Fruit fly (Drosophila melanogaster) whole organism, pupa: ENCODE measurements around the gene mrva.

Experiments used
- CG10348 ChIP-seq: fragments of 200-800 bp; sonication (Bioruptor generic); IDR thresholded peaks from 2 replicates; pipeline ENCODE4 v1.3.6; 2022; ENCODE audit warnings: missing biosample characterization, missing genetic modification characterization
- CG12605 ChIP-seq: fragments of 200-800 bp; sonication (Bioruptor generic); IDR thresholded peaks from 2 replicates; pipeline ENCODE4 v1.3.6; 2022; ENCODE audit warnings: missing biosample characterization, missing genetic modification characterization
- CG13204 ChIP-seq: fragments of 200-800 bp; sonication (Bioruptor generic); optimal IDR thresholded peaks from 2 replicates; lab custom pipeline; 2018; ENCODE audit warnings: missing biosample characterization, mild to moderate bottlenecking, missing genetic modification characterization, moderate library complexity
- CG14655 ChIP-seq: fragments of 200-800 bp; sonication (Bioruptor generic); optimal IDR thresholded peaks from 3 replicates; lab custom pipeline; 2017; ENCODE audit warnings: mild to moderate bottlenecking, missing biosample characterization, missing genetic modification reagents, missing genetic modification characterization
- CG15710 ChIP-seq: fragments of 200-800 bp; sonication (Bioruptor generic); optimal IDR thresholded peaks from 2 replicates; lab custom pipeline; 2018; ENCODE audit warnings: missing biosample characterization, mild to moderate bottlenecking, missing genetic modification characterization, moderate library complexity
- CG17806 ChIP-seq: fragments of 200-800 bp; sonication (Bioruptor generic); optimal IDR thresholded peaks from 2 replicates; lab custom pipeline; 2018; ENCODE audit warnings: missing biosample characterization, mild to moderate bottlenecking, missing genetic modification characterization, moderate library complexity
- CG32121 ChIP-seq: fragments of 200-800 bp; sonication (Bioruptor generic); IDR thresholded peaks from 2 replicates; pipeline ENCODE4 v1.3.6; 2022; ENCODE audit warnings: missing biosample characterization, missing genetic modification characterization
- CG34367 ChIP-seq: fragments of 200-800 bp; sonication (Bioruptor generic); optimal IDR thresholded peaks from 2 replicates; lab custom pipeline; 2018; ENCODE audit warnings: missing biosample characterization, mild to moderate bottlenecking, missing genetic modification characterization
- CG4496 ChIP-seq: fragments of 200-800 bp; sonication (Bioruptor generic); IDR thresholded peaks from 3 replicates; pipeline ENCODE4 v1.3.6; 2022; ENCODE audit warnings: missing biosample characterization, missing genetic modification characterization
- CG8159 ChIP-seq: fragments of 200-800 bp; sonication (Bioruptor generic); optimal IDR thresholded peaks from 3 replicates; lab custom pipeline; 2018; ENCODE audit warnings: missing biosample characterization, mild to moderate bottlenecking, missing genetic modification characterization, moderate library complexity
- CG8301 ChIP-seq: fragments of 200-800 bp; sonication (Bioruptor generic); optimal IDR thresholded peaks from 2 replicates; lab custom pipeline; 2018; ENCODE audit warnings: missing biosample characterization, mild to moderate bottlenecking, missing genetic modification characterization
- CG9948 ChIP-seq: fragments of 200-800 bp; sonication (Bioruptor generic); optimal IDR thresholded peaks from 2 replicates; lab custom pipeline; 2018; ENCODE audit warnings: missing biosample characterization, mild to moderate bottlenecking, missing genetic modification characterization, moderate library complexity
- D1 ChIP-seq: fragments of 200-800 bp; sonication (Bioruptor generic); optimal IDR thresholded peaks from 2 replicates; lab custom pipeline; 2018; ENCODE audit warnings: missing biosample characterization, mild to moderate bottlenecking, missing genetic modification characterization, moderate library complexity
- EcR ChIP-seq: fragments of 200-800 bp; sonication (Bioruptor generic); optimal IDR thresholded peaks from 3 replicates; lab custom pipeline; 2019; ENCODE audit warnings: missing biosample characterization, missing genetic modification characterization, mild to moderate bottlenecking, moderate library complexity, missing genetic modification reagents
- Ets98B ChIP-seq: fragments of 200-800 bp; sonication (Bioruptor generic); IDR thresholded peaks from 2 replicates; pipeline ENCODE4 v1.3.6; 2022; ENCODE audit warnings: missing biosample characterization, missing genetic modification characterization
- Pif1A ChIP-seq: fragments of 200-800 bp; sonication (Bioruptor generic); optimal IDR thresholded peaks from 3 replicates; lab custom pipeline; 2016; ENCODE audit warnings: missing biosample characterization, missing genetic modification characterization
- Pif1B ChIP-seq: fragments of 200-800 bp; sonication (Bioruptor generic); optimal IDR thresholded peaks from 3 replicates; lab custom pipeline; 2016; ENCODE audit warnings: missing biosample characterization, missing genetic modification characterization
- Snoo ChIP-seq: fragments of 200-800 bp; sonication (Bioruptor generic); optimal IDR thresholded peaks from 3 replicates; lab custom pipeline; 2017; ENCODE audit warnings: missing biosample characterization, mild to moderate bottlenecking, missing genetic modification characterization, inconsistent platforms
- fd96Ca ChIP-seq: fragments of 200-800 bp; sonication (Bioruptor generic); IDR thresholded peaks from 3 replicates; pipeline ENCODE4 v1.3.6; 2022; ENCODE audit warnings: missing biosample characterization, missing genetic modification characterization
- gl ChIP-seq: fragments of 200-800 bp; sonication (Bioruptor generic); optimal IDR thresholded peaks from 2 replicates; lab custom pipeline; 2018; ENCODE audit warnings: missing biosample characterization, mild to moderate bottlenecking, missing genetic modification characterization
- rn ChIP-seq: fragments of 200-800 bp; sonication (Bioruptor generic); IDR thresholded peaks from 2 replicates; pipeline ENCODE4 v1.3.6; 2022; ENCODE audit warnings: missing biosample characterization, missing genetic modification characterization

The mrva gene

dm6 chr3L:7328567-7329253 lies at the start of gene mrva, which contains the start of the genes CG42307 and mus312:
Gene mrva (minus strand): TSS chr3L:7328842.
Gene CG42307 (plus strand): TSS chr3L:7329132.
Gene mus312 (plus strand): TSS chr3L:7329132.
- TF ChIP-seq CG32121 (peak; percentile 79), CG34367 (tag; lab: Kevin White, UChicago) (peak; percentile 73), CG10348 (no peak), CG8301 (no peak), CG8159 (tag; lab: Kevin White, UChicago) (peak; percentile 89), CG12605 (GFP tag; lab: Robert Waterston, UW) (peak; percentile 51; the same call in 1 of the 2 replicates), CG15710 (tag; lab: Kevin White, UChicago) (peak; percentile 90), Ets98B (GFP tag; lab: Robert Waterston, UW) (peak; percentile 57), gl (tag; lab: Kevin White, UChicago) (no peak), Pif1B (GFP tag; lab: Kevin White, UChicago) (no peak), CG9948 (tag; lab: Kevin White, UChicago) (peak; percentile 80), CG13204 (GFP tag; lab: Kevin White, UChicago) (no peak), Snoo (peak; percentile 82), fd96Ca (GFP tag; lab: Robert Waterston, UW) (peak; percentile 23; the same call in 1 of the 3 replicates), EcR (peak; percentile 70), CG4496 (GFP tag; lab: Robert Waterston, UW) (peak; percentile 82), rn (GFP tag; lab: Robert Waterston, UW) (no peak), CG14655 (GFP tag; lab: Kevin White, UChicago) (no peak), D1 (tag; lab: Kevin White, UChicago) (no peak), CG17806 (tag; lab: Kevin White, UChicago) (peak; percentile 83), Pif1A (no peak)

dm6 chr3L:7376830-7377229 lies 48.2 kb upstream of the mrva start:
- no peak for TF ChIP-seq Pif1B (GFP tag; lab: Kevin White, UChicago)
- TF ChIP-seq Ets98B (GFP tag; lab: Robert Waterston, UW): no peak
- TF ChIP-seq CG4496 (GFP tag; lab: Robert Waterston, UW): no peak
- no peak for TF ChIP-seq Pif1A
- no peak for TF ChIP-seq CG8159 (tag; lab: Kevin White, UChicago)
- TF ChIP-seq CG10348: no peak
- TF ChIP-seq CG17806 (tag; lab: Kevin White, UChicago): no peak
- TF ChIP-seq CG8301: no peak
- no peak for TF ChIP-seq D1 (tag; lab: Kevin White, UChicago)

dm6 chr3L:7376151-7376550 lies 47.5 kb upstream of the mrva start:
- no peak for TF ChIP-seq Pif1B (GFP tag; lab: Kevin White, UChicago)
- no peak for TF ChIP-seq CG32121
- TF ChIP-seq fd96Ca (GFP tag; lab: Robert Waterston, UW): no peak
- no peak for TF ChIP-seq CG10348
- TF ChIP-seq D1 (tag; lab: Kevin White, UChicago): no peak
- TF ChIP-seq CG12605 (GFP tag; lab: Robert Waterston, UW): no peak
- TF ChIP-seq gl (tag; lab: Kevin White, UChicago): no peak
- no peak for TF ChIP-seq EcR
- no peak for TF ChIP-seq CG8301
- TF ChIP-seq rn (GFP tag; lab: Robert Waterston, UW): no peak
- TF ChIP-seq CG34367 (tag; lab: Kevin White, UChicago): no peak
- TF ChIP-seq CG17806 (tag; lab: Kevin White, UChicago): no peak
- no peak for TF ChIP-seq CG8159 (tag; lab: Kevin White, UChicago)
- no peak for TF ChIP-seq CG4496 (GFP tag; lab: Robert Waterston, UW)
- no peak for TF ChIP-seq CG14655 (GFP tag; lab: Kevin White, UChicago)
- no peak for TF ChIP-seq Ets98B (GFP tag; lab: Robert Waterston, UW)
- no peak for TF ChIP-seq CG9948 (tag; lab: Kevin White, UChicago)
- no peak for TF ChIP-seq CG13204 (GFP tag; lab: Kevin White, UChicago)
- TF ChIP-seq Snoo: no peak
- TF ChIP-seq CG15710 (tag; lab: Kevin White, UChicago): no peak

dm6 chr3L:7371290-7371689 lies 42.6 kb upstream of the mrva start:
- no peak for TF ChIP-seq EcR
- TF ChIP-seq CG4496 (GFP tag; lab: Robert Waterston, UW): 0 out of 3 replicates have a peak, but pooled peaks have one; percentile 25

dm6 chr3L:7370231-7370882 lies 41.7 kb upstream of the mrva start:
- no peak for TF ChIP-seq CG8301
- TF ChIP-seq rn (GFP tag; lab: Robert Waterston, UW): no peak
- peak; percentile 21 for TF ChIP-seq Pif1B (GFP tag; lab: Kevin White, UChicago)
- no peak for TF ChIP-seq CG14655 (GFP tag; lab: Kevin White, UChicago)
- no peak for TF ChIP-seq CG12605 (GFP tag; lab: Robert Waterston, UW)
- no peak for TF ChIP-seq Snoo
- TF ChIP-seq Pif1A: peak; percentile 1
- no peak for TF ChIP-seq CG15710 (tag; lab: Kevin White, UChicago)
- TF ChIP-seq CG34367 (tag; lab: Kevin White, UChicago): no peak
- no peak for TF ChIP-seq CG17806 (tag; lab: Kevin White, UChicago)
- no peak for TF ChIP-seq CG8159 (tag; lab: Kevin White, UChicago)
- no peak for TF ChIP-seq CG4496 (GFP tag; lab: Robert Waterston, UW)
- no peak for TF ChIP-seq fd96Ca (GFP tag; lab: Robert Waterston, UW)
- no peak for TF ChIP-seq D1 (tag; lab: Kevin White, UChicago)
- peak; percentile 33 for TF ChIP-seq EcR
- TF ChIP-seq CG13204 (GFP tag; lab: Kevin White, UChicago): no peak
- TF ChIP-seq CG10348: no peak
- TF ChIP-seq CG32121: no peak
- no peak for TF ChIP-seq Ets98B (GFP tag; lab: Robert Waterston, UW)
